Fruit fly (Drosophila melanogaster): ENCODE data around the gene CG10026.

Gene CG10026

dm6 chr2L:19452535-19453317, 1.3 kb upstream of the CG10026 start (continued):
- TF ChIP-seq CG6791 (GFP tag; IDR thresholded peaks at IDR 0.05; ENCODE audit: partially characterized antibody) (peak; percentile 40; the same call in 1 of the 3 replicates), Xrp1 (GFP tag; IDR thresholded peaks at IDR 0.05) (peak; percentile 53; the same call in 1 of the 2 replicates), CG12942 (GFP tag; optimal IDR thresholded peaks at IDR 0.05) (no peak), CG17612 (GFP tag; IDR thresholded peaks at IDR 0.05) (no peak), slou (GFP tag; optimal IDR thresholded peaks at IDR 0.05) (no peak), da (GFP tag; optimal IDR thresholded peaks at IDR 0.05) (no peak), croc (GFP tag; conservative IDR thresholded peaks at IDR 0.05) (no peak), sens (GFP tag) (peak; percentile 74), CG1529 (GFP tag; optimal IDR thresholded peaks at IDR 0.05) (no peak), p53 (GFP tag; optimal IDR thresholded peaks at IDR 0.05) (peak; percentile 8), CG10321 (GFP tag; IDR thresholded peaks at IDR 0.05) (no peak), hbn (GFP tag; IDR thresholded peaks at IDR 0.05; ENCODE audit: partially characterized antibody) (no peak; the same call in 1 of the 2 replicates), en (GFP tag; optimal IDR thresholded peaks at IDR 0.05) (no peak), dmrt99B (tag; optimal IDR thresholded peaks at IDR 0.05) (no peak), CG11723 (GFP tag; optimal IDR thresholded peaks at IDR 0.05) (peak; percentile 3), HLH3B (GFP tag; IDR thresholded peaks at IDR 0.05) (no peak), CG16815 (GFP tag; optimal IDR thresholded peaks at IDR 0.05) (no peak), schlank (tag; optimal IDR thresholded peaks at IDR 0.05) (no peak), usp (GFP tag; optimal IDR thresholded peaks at IDR 0.05) (no peak), CG17328 (GFP tag; IDR thresholded peaks at IDR 0.05) (no peak), CG10959 (GFP tag; IDR thresholded peaks at IDR 0.05) (no peak), Sry-δ (GFP tag; optimal IDR thresholded peaks at IDR 0.05) (no peak), CG14710 (tag; optimal IDR thresholded peaks at IDR 0.05) (no peak), zf30C (GFP tag; optimal IDR thresholded peaks at IDR 0.05) (no peak), CG11247 (GFP tag; IDR thresholded peaks at IDR 0.05) (no peak), Bteb2 (GFP tag; optimal IDR thresholded peaks at IDR 0.05) (no peak), CG16863 (GFP tag; optimal IDR thresholded peaks at IDR 0.05) (no peak), CG12744 (GFP tag; optimal IDR thresholded peaks at IDR 0.05) (no peak), CG8765 (GFP tag; IDR thresholded peaks at IDR 0.05) (no peak), CG2678 (tag; optimal IDR thresholded peaks at IDR 0.05) (no peak), TFAM (GFP tag; optimal IDR thresholded peaks at IDR 0.05) (no peak), Mad (GFP tag; optimal IDR thresholded peaks at IDR 0.05) (no peak), maf-S (GFP tag; optimal IDR thresholded peaks at IDR 0.05) (no peak), tup (GFP tag; optimal IDR thresholded peaks at IDR 0.05) (no peak), gfzf (GFP tag; optimal IDR thresholded peaks at IDR 0.05) (no peak), CG8290 (GFP tag; optimal IDR thresholded peaks at IDR 0.05) (no peak), CG8290 (tag; optimal IDR thresholded peaks at IDR 0.05) (no peak), CG12769 (tag; optimal IDR thresholded peaks at IDR 0.05) (no peak), org-1 (GFP tag; optimal IDR thresholded peaks at IDR 0.05) (no peak), luna (GFP tag; optimal IDR thresholded peaks at IDR 0.05) (no peak), Hmr (GFP tag; optimal IDR thresholded peaks at IDR 0.05) (no peak), Lpt (GFP tag; optimal IDR thresholded peaks at IDR 0.05) (no peak), CG5180 (GFP tag; optimal IDR thresholded peaks at IDR 0.05) (no peak), vfl (GFP tag; optimal IDR thresholded peaks at IDR 0.05) (no peak), twi (tag; optimal IDR thresholded peaks at IDR 0.05) (no peak), tll (GFP tag; optimal IDR thresholded peaks at IDR 0.05) (no peak), CG6254 (GFP tag; optimal IDR thresholded peaks at IDR 0.05) (no peak), Deaf1 (tag; optimal IDR thresholded peaks at IDR 0.05) (no peak), B-H1 (GFP tag; IDR thresholded peaks at IDR 0.05) (no peak), Camta (GFP tag; optimal IDR thresholded peaks at IDR 0.05) (no peak), klu (GFP tag; IDR thresholded peaks at IDR 0.05) (no peak)
